Worm (Caenorhabditis elegans) whole organism, L3 larva: ENCODE data around the gene plr-1.

Experiments used
- ama-1 ChIP-seq: fragments of 150-350 bp; optimal IDR thresholded peaks from 2 replicates; lab custom pipeline; 2018
- elt-2 ChIP-seq: sonication (generic microtip); optimal IDR thresholded peaks from 2 replicates; lab custom pipeline; 2016; ENCODE audit warnings: missing genetic modification reagents, mild to moderate bottlenecking, missing genetic modification characterization, missing compliant biosample characterization
- snpc-4 ChIP-seq: fragments of 150-350 bp; optimal IDR thresholded peaks from 2 replicates; lab custom pipeline; 2014; ENCODE audit warnings: missing biosample characterization, missing genetic modification characterization

DNA sequence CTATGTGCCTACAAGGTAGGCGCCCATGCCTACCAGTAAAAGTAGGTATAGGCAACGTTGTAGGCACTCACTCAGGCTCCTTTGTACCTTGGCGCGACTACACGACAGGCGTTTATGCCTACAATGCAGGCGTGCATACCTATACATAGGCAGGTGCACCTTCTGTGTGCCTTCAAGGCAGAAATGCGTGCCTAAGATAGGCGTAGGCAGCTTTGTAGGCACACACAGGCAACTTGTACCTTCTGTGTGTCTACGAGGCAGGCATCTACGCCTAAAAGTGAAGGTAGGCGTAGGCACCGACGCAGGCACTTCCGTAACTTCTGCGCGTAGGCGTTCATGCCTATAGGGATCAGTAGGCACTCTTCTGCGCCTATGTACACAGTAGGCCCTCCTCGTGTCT lies 48.9 kb downstream of the plr-1 start:
- TF ChIP-seq snpc-4 (tag; lab: Kevin White, UChicago) (no peak), ama-1 (lab: Kevin White, UChicago) (no peak), elt-2 (no peak)
